Worm (Caenorhabditis elegans) whole organism, L4 larva: ENCODE results near the gene rpac-40.
A peak's percentile ranks its signal among the peaks of the same experiment; 100 is the strongest.

Source experiments
- F37D6.2 ChIP-seq: sonication (generic microtip); optimal IDR thresholded peaks from 2 replicates; lab custom pipeline; 2016; ENCODE audit warnings: mild to moderate bottlenecking, missing genetic modification characterization, missing compliant biosample characterization
- F44E2.7 ChIP-seq: fragments of 200-800 bp; sonication (Bioruptor generic); IDR thresholded peaks from 2 replicates; pipeline ENCODE4 v2.1.2; 2022; ENCODE audit warnings: missing genetic modification characterization, missing compliant biosample characterization
- F49E8.2 ChIP-seq: sonication (generic microtip); optimal IDR thresholded peaks from 2 replicates; lab custom pipeline; 2016; ENCODE audit warnings: missing compliant biosample characterization, mild to moderate bottlenecking, missing genetic modification characterization, borderline replicate concordance
- Y75B8A.6 ChIP-seq: fragments of 200-800 bp; sonication (Bioruptor generic); IDR thresholded peaks from 2 replicates; pipeline ENCODE4 v1.3.6; 2022; ENCODE audit warnings: missing genetic modification reagents, missing genetic modification characterization, missing compliant biosample characterization
- ZK337.2 ChIP-seq: fragments of 200-800 bp; sonication (Bioruptor generic); IDR thresholded peaks from 2 replicates; pipeline ENCODE4 v1.3.6; 2022; ENCODE audit warnings: missing genetic modification reagents, missing genetic modification characterization, missing compliant biosample characterization
- aha-1 ChIP-seq: fragments of 150-350 bp; peaks from one replicate; lab custom pipeline; 2014; ENCODE audit warnings: missing biosample characterization, missing genetic modification characterization
- aly-2 ChIP-seq: sonication (generic microtip); optimal IDR thresholded peaks from 2 replicates; lab custom pipeline; 2018; ENCODE audit warnings: missing biosample characterization, missing genetic modification characterization
- ceh-20 ChIP-seq: fragments of 200-800 bp; sonication (Bioruptor generic); IDR thresholded peaks from 2 replicates; pipeline ENCODE4 v1.3.6; 2022; ENCODE audit warnings: missing genetic modification reagents, missing genetic modification characterization, missing compliant biosample characterization
- ceh-32 ChIP-seq: sonication (generic microtip); optimal IDR thresholded peaks from 2 replicates; lab custom pipeline; 2016; ENCODE audit warnings: mild to moderate bottlenecking, missing genetic modification characterization, missing compliant biosample characterization; ENCODE audit not compliant: poor library complexity
- ceh-44 ChIP-seq: fragments of 200-800 bp; sonication (Bioruptor generic); IDR thresholded peaks from 2 replicates; pipeline ENCODE4 v1.3.6; 2022; ENCODE audit warnings: missing genetic modification reagents, missing genetic modification characterization, missing compliant biosample characterization
- ces-1 ChIP-seq: fragments of 150-350 bp; sonication (generic microtip); optimal IDR thresholded peaks from 4 replicates; lab custom pipeline; 2014; ENCODE audit warnings: missing biosample characterization, missing genetic modification reagents, missing genetic modification characterization
- ctbp-1 ChIP-seq: fragments of 200-800 bp; sonication (Bioruptor generic); IDR thresholded peaks from 2 replicates; pipeline ENCODE4 v1.3.6; 2022; ENCODE audit warnings: missing genetic modification reagents, missing genetic modification characterization, missing compliant biosample characterization
- daf-8 ChIP-seq: fragments of 200-800 bp; sonication (Bioruptor generic); IDR thresholded peaks from 2 replicates; pipeline ENCODE4 v1.3.6; 2022; ENCODE audit warnings: missing genetic modification characterization, missing compliant biosample characterization
- dmd-6 ChIP-seq: fragments of 200-800 bp; sonication (Bioruptor generic); IDR thresholded peaks from 2 replicates; pipeline ENCODE4 v1.3.6; 2022; ENCODE audit warnings: missing genetic modification reagents, missing genetic modification characterization, missing compliant biosample characterization
- dmd-8 ChIP-seq: fragments of 200-800 bp; sonication (Bioruptor generic); IDR thresholded peaks from 2 replicates; pipeline ENCODE4 v1.3.6; 2022; ENCODE audit warnings: missing genetic modification characterization, missing compliant biosample characterization
- dve-1 ChIP-seq: sonication (generic microtip); optimal IDR thresholded peaks from 2 replicates; lab custom pipeline; 2017; ENCODE audit warnings: antibody characterized with exemption, mild to moderate bottlenecking, missing genetic modification characterization, missing compliant biosample characterization; ENCODE audit not compliant: insufficient read depth
- egl-43 ChIP-seq: fragments of 200-800 bp; sonication (Bioruptor generic); IDR thresholded peaks from 2 replicates; pipeline ENCODE4 v1.3.6; 2022; ENCODE audit warnings: missing genetic modification reagents, missing genetic modification characterization, missing compliant biosample characterization
- fos-1 ChIP-seq: fragments of 150-350 bp; optimal IDR thresholded peaks from 2 replicates; lab custom pipeline; 2014; ENCODE audit warnings: missing biosample characterization, missing genetic modification characterization
- gei-8 ChIP-seq: fragments of 200-800 bp; sonication (Bioruptor generic); optimal IDR thresholded peaks from 2 replicates; lab custom pipeline; 2018; ENCODE audit warnings: mild to moderate bottlenecking, missing genetic modification characterization, missing compliant biosample characterization
- hif-1 ChIP-seq, 2 experiments: sonication (generic microtip); optimal IDR thresholded peaks; 2 replicates each; lab custom pipeline; 2016 to 2017; ENCODE audit warnings: missing compliant biosample characterization in 2 of 2, missing genetic modification characterization in 2 of 2, missing genetic modification reagents in 2 of 2, missing genotype in 2 of 2, mild to moderate bottlenecking in 1 of 2
- hlh-30 ChIP-seq: sonication (generic microtip); optimal IDR thresholded peaks from 2 replicates; lab custom pipeline; 2017; ENCODE audit warnings: antibody characterized with exemption, mild to moderate bottlenecking, missing genetic modification characterization, missing compliant biosample characterization; ENCODE audit not compliant: insufficient read depth
- lin-13 ChIP-seq: fragments of 150-350 bp; optimal IDR thresholded peaks from 2 replicates; lab custom pipeline; 2014; ENCODE audit warnings: missing biosample characterization, missing genetic modification reagents, missing genetic modification characterization
- lin-38 ChIP-seq: fragments of 200-800 bp; sonication (Bioruptor generic); IDR thresholded peaks from 2 replicates; pipeline ENCODE4 v1.3.6; 2022; ENCODE audit warnings: missing genetic modification reagents, missing genetic modification characterization, missing compliant biosample characterization
- lir-3 ChIP-seq: sonication (generic microtip); optimal IDR thresholded peaks from 2 replicates; lab custom pipeline; 2016; ENCODE audit warnings: mild to moderate bottlenecking, missing genetic modification characterization, missing compliant biosample characterization
- lsy-2 ChIP-seq, 2 experiments: fragments of 150-350 bp in 1 of 2; sonication (generic microtip) in 1 of 2; optimal IDR thresholded peaks; 2 replicates each; lab custom pipeline; 2014 to 2017; ENCODE audit warnings: missing biosample characterization in 2 of 2, missing genetic modification characterization in 2 of 2
- madf-5 ChIP-seq, 2 experiments: fragments of 200-800 bp; sonication (Bioruptor generic); IDR thresholded peaks; 2 replicates each; pipeline ENCODE4 v1.3.6; 2022; ENCODE audit warnings: missing compliant biosample characterization in 2 of 2, missing genetic modification characterization in 2 of 2
- mxl-2 ChIP-seq: fragments of 200-800 bp; sonication (Bioruptor generic); conservative IDR thresholded peaks from 2 replicates; pipeline ENCODE4 v1.3.6; 2022; ENCODE audit warnings: missing genetic modification reagents, missing genetic modification characterization, missing compliant biosample characterization
- nhr-11 ChIP-seq: fragments of 150-350 bp; optimal IDR thresholded peaks from 2 replicates; lab custom pipeline; 2014; ENCODE audit warnings: missing biosample characterization, missing genetic modification characterization
- nhr-237 ChIP-seq: sonication (generic microtip); optimal IDR thresholded peaks from 2 replicates; lab custom pipeline; 2017; ENCODE audit warnings: missing biosample characterization, missing genetic modification characterization
- nhr-28 ChIP-seq: fragments of 150-350 bp; optimal IDR thresholded peaks from 2 replicates; lab custom pipeline; 2014; ENCODE audit warnings: missing biosample characterization, missing genetic modification characterization
- nhr-41 ChIP-seq: fragments of 200-800 bp; sonication (Bioruptor generic); IDR thresholded peaks from 2 replicates; pipeline ENCODE4 v1.3.6; 2022; ENCODE audit warnings: missing genetic modification reagents, missing genetic modification characterization, missing compliant biosample characterization
- nhr-42 ChIP-seq: fragments of 200-800 bp; sonication (Bioruptor generic); IDR thresholded peaks from 2 replicates; pipeline ENCODE4 v1.3.6; 2022; ENCODE audit warnings: missing genetic modification characterization, missing compliant biosample characterization
- nhr-6 ChIP-seq: fragments of 150-350 bp; optimal IDR thresholded peaks from 2 replicates; lab custom pipeline; 2014; ENCODE audit warnings: missing biosample characterization, missing genetic modification characterization
- nhr-77 ChIP-seq: fragments of 150-350 bp; optimal IDR thresholded peaks from 2 replicates; lab custom pipeline; 2014; ENCODE audit warnings: missing biosample characterization, missing genetic modification characterization
- set-16 ChIP-seq: fragments of 200-800 bp; sonication (Bioruptor generic); IDR thresholded peaks from 2 replicates; pipeline ENCODE4 v1.3.6; 2022; ENCODE audit warnings: missing genetic modification reagents, missing genetic modification characterization, missing compliant biosample characterization
- skn-1 ChIP-seq: fragments of 150-350 bp; optimal IDR thresholded peaks from 2 replicates; lab custom pipeline; 2014; ENCODE audit warnings: missing biosample characterization, missing genetic modification characterization
- snpc-1.2 ChIP-seq: fragments of 200-800 bp; sonication (Bioruptor generic); IDR thresholded peaks from 2 replicates; pipeline ENCODE4 v1.3.6; 2022; ENCODE audit warnings: missing genetic modification reagents, missing genetic modification characterization, missing compliant biosample characterization
- snpc-4 ChIP-seq: fragments of 150-350 bp; optimal IDR thresholded peaks from 2 replicates; lab custom pipeline; 2014; ENCODE audit warnings: missing biosample characterization, missing genetic modification characterization
- spr-3 ChIP-seq: fragments of 200-800 bp; sonication (Bioruptor generic); optimal IDR thresholded peaks from 2 replicates; lab custom pipeline; 2018; ENCODE audit warnings: mild to moderate bottlenecking, missing genetic modification characterization, missing compliant biosample characterization
- tag-97 ChIP-seq: fragments of 200-800 bp; sonication (Bioruptor generic); IDR thresholded peaks from 2 replicates; pipeline ENCODE4 v1.3.6; 2022; ENCODE audit warnings: missing genetic modification characterization, missing compliant biosample characterization
- unc-39 ChIP-seq: sonication (generic microtip); optimal IDR thresholded peaks from 2 replicates; lab custom pipeline; 2017; ENCODE audit warnings: missing biosample characterization, missing genetic modification characterization
- unc-62 ChIP-seq, 3 experiments: fragments of 150-350 bp in 1 of 3; sonication (generic microtip); optimal IDR thresholded peaks in 2 of 3; peaks in 1 of 3; 1 replicate in 1 of 3; 2 replicates in 2 of 3; lab custom pipeline; 2014 to 2017; ENCODE audit warnings: missing biosample characterization in 3 of 3, missing genetic modification characterization in 3 of 3, missing genetic modification reagents in 3 of 3, missing genotype in 1 of 3
- zfp-2 ChIP-seq: sonication (generic microtip); optimal IDR thresholded peaks from 2 replicates; lab custom pipeline; 2016; ENCODE audit warnings: mild to moderate bottlenecking, missing genetic modification characterization, missing compliant biosample characterization
- zip-11 ChIP-seq: fragments of 200-800 bp; sonication (Bioruptor generic); IDR thresholded peaks from 2 replicates; pipeline ENCODE4 v1.3.6; 2022; ENCODE audit warnings: missing genetic modification characterization, missing compliant biosample characterization

The rpac-40 gene

ce11 chrV:4186453-4187143 lies 12.7 kb upstream of the rpac-40 start (continued):
- TF ChIP-seq dmd-6 (GFP tag; lab: Robert Waterston, UW) (peak; percentile 82), snpc-4 (no peak), dmd-8 (GFP tag; lab: Robert Waterston, UW) (no peak), nhr-77 (no peak), F49E8.2 (no peak), ceh-32 (no peak), nhr-237 (tag; lab: Kevin White, UChicago) (no peak), aha-1 (no peak), ctbp-1 (no peak), lin-38 (GFP tag; lab: Robert Waterston, UW) (peak; percentile 37; the same call in 1 of the 2 replicates), mxl-2 (GFP tag; lab: Robert Waterston, UW) (no peak), lin-13 (no peak), nhr-28 (tag; lab: Kevin White, UChicago) (peak; percentile 20), unc-39 (no peak), nhr-11 (tag; lab: Kevin White, UChicago) (no peak), spr-3 (GFP tag; lab: Kevin White, UChicago) (peak; percentile 5), nhr-41 (GFP tag; lab: Robert Waterston, UW) (no peak), skn-1 (tag; lab: Kevin White, UChicago) (no peak), aly-2 (tag; lab: Kevin White, UChicago) (no peak), F37D6.2 (tag; lab: Kevin White, UChicago) (no peak), snpc-1.2 (GFP tag; lab: Robert Waterston, UW) (no peak), dve-1 (no peak), ceh-44 (no peak), fos-1 (tag; lab: Kevin White, UChicago) (no peak), zfp-2 (tag; lab: Kevin White, UChicago) (no peak), F44E2.7 (GFP tag; lab: Robert Waterston, UW) (no peak), ces-1 (GFP tag; lab: Kevin White, UChicago) (no peak), hif-1 (tag; optimal IDR thresholded peaks at IDR 0.05; lab: Kevin White, UChicago) (no peak), zip-11 (GFP tag; lab: Robert Waterston, UW) (no peak), lsy-2 (tag; optimal IDR thresholded peaks at IDR 0.05; lab: Kevin White, UChicago) (no peak), tag-97 (GFP tag; lab: Robert Waterston, UW) (no peak), ZK337.2 (GFP tag; lab: Robert Waterston, UW) (no peak), lir-3 (tag; lab: Kevin White, UChicago) (no peak), nhr-42 (GFP tag; lab: Robert Waterston, UW) (no peak), egl-43 (GFP tag; lab: Robert Waterston, UW) (no peak), daf-8 (GFP tag; lab: Robert Waterston, UW) (no peak), set-16 (GFP tag; lab: Robert Waterston, UW) (peak; percentile 47), nhr-6 (tag; lab: Kevin White, UChicago) (no peak), Y75B8A.6 (GFP tag; lab: Robert Waterston, UW) (no peak), ceh-20 (GFP tag; lab: Robert Waterston, UW) (no peak), gei-8 (GFP tag; lab: Kevin White, UChicago) (no peak)

- peak; percentile 10 for TF ChIP-seq dve-1
- peak; percentile 33 for TF ChIP-seq hlh-30 (tag; lab: Kevin White, UChicago)
- peak in 1 of 2 experiments; percentile 81 for TF ChIP-seq unc-62 (GFP tag; optimal IDR thresholded peaks at IDR 0.05 in 1 of 2; lab: Kevin White, UChicago)
- TF ChIP-seq unc-62 (tag; optimal IDR thresholded peaks at IDR 0.05; lab: Kevin White, UChicago): no peak
- TF ChIP-seq mxl-2 (GFP tag; lab: Robert Waterston, UW): no peak
- TF ChIP-seq madf-5 (GFP tag; IDR thresholded peaks at IDR 0.05; lab: Robert Waterston, UW): no peak
- TF ChIP-seq nhr-28 (tag; lab: Kevin White, UChicago): peak; percentile 57
Observed at ce11 chrV:4187144-4187485, 12.2 kb upstream of the rpac-40 start, which contains the start of gene nhr-114. Gene nhr-114 (plus strand): TSS chrV:4187202.
